Worm (Caenorhabditis elegans) whole organism, late embryonic: ENCODE results near the gene C41G11.1.

Source experiments
- C08G9.2 ChIP-seq: sonication (generic microtip); optimal IDR thresholded peaks from 2 replicates; lab custom pipeline; 2016; ENCODE audit warnings: mild to moderate bottlenecking, missing genetic modification characterization, moderate library complexity, missing compliant biosample characterization
- F13H6.1 ChIP-seq: sonication (generic microtip); optimal IDR thresholded peaks from 2 replicates; lab custom pipeline; 2016; ENCODE audit warnings: missing genetic modification characterization, missing compliant biosample characterization
- K02D7.2 ChIP-seq: sonication (generic microtip); optimal IDR thresholded peaks from 2 replicates; lab custom pipeline; 2017; ENCODE audit warnings: mild to moderate bottlenecking, missing genetic modification characterization, missing compliant biosample characterization
- ahr-1 ChIP-seq: sonication (generic microtip); optimal IDR thresholded peaks from 2 replicates; lab custom pipeline; 2016; ENCODE audit warnings: missing genetic modification characterization, missing compliant biosample characterization
- ama-1 ChIP-seq: fragments of 150-350 bp; optimal IDR thresholded peaks from 2 replicates; lab custom pipeline; 2014
- ceh-19 ChIP-seq: fragments of 200-800 bp; sonication (Bioruptor generic); optimal IDR thresholded peaks from 2 replicates; lab custom pipeline; 2018; ENCODE audit warnings: mild to moderate bottlenecking, missing genetic modification characterization, missing compliant biosample characterization
- ceh-2 ChIP-seq: sonication (generic microtip); optimal IDR thresholded peaks from 2 replicates; lab custom pipeline; 2016; ENCODE audit warnings: missing genotype, missing genetic modification characterization, missing compliant biosample characterization
- ceh-22 ChIP-seq: sonication (generic microtip); optimal IDR thresholded peaks from 2 replicates; lab custom pipeline; 2017; ENCODE audit warnings: missing biosample characterization, missing genetic modification characterization
- ceh-24 ChIP-seq: sonication (generic microtip); optimal IDR thresholded peaks from 2 replicates; lab custom pipeline; 2016; ENCODE audit warnings: mild to moderate bottlenecking, missing genetic modification characterization, missing compliant biosample characterization
- ceh-30 ChIP-seq: fragments of 150-350 bp; optimal IDR thresholded peaks from 2 replicates; lab custom pipeline; 2014; ENCODE audit warnings: missing biosample characterization, missing genetic modification characterization
- ceh-34 ChIP-seq: sonication (generic microtip); optimal IDR thresholded peaks from 2 replicates; lab custom pipeline; 2016; ENCODE audit warnings: mild to moderate bottlenecking, missing genetic modification characterization, missing compliant biosample characterization
- ceh-45 ChIP-seq: fragments of 200-800 bp; sonication (Bioruptor generic); IDR thresholded peaks from 2 replicates; pipeline ENCODE4 v1.3.6; 2022; ENCODE audit warnings: missing genetic modification reagents, missing genetic modification characterization, missing compliant biosample characterization
- ceh-48 ChIP-seq: sonication (generic microtip); optimal IDR thresholded peaks from 2 replicates; lab custom pipeline; 2016; ENCODE audit warnings: missing genetic modification characterization, inconsistent platforms, missing compliant biosample characterization
- ceh-6 ChIP-seq: fragments of 200-800 bp; sonication (Bioruptor generic); optimal IDR thresholded peaks from 2 replicates; lab custom pipeline; 2018; ENCODE audit warnings: mild to moderate bottlenecking, missing genetic modification characterization, missing compliant biosample characterization
- ceh-9 ChIP-seq: sonication (generic microtip); optimal IDR thresholded peaks from 2 replicates; lab custom pipeline; 2016; ENCODE audit warnings: mild to moderate bottlenecking, missing genetic modification characterization, inconsistent platforms, missing compliant biosample characterization
- che-1 ChIP-seq: sonication (generic microtip); optimal IDR thresholded peaks from 2 replicates; lab custom pipeline; 2016; ENCODE audit warnings: mild to moderate bottlenecking, missing genetic modification characterization, missing compliant biosample characterization
- dmd-4 ChIP-seq: sonication (generic microtip); optimal IDR thresholded peaks from 2 replicates; lab custom pipeline; 2016; ENCODE audit warnings: borderline replicate concordance, missing genetic modification characterization, missing compliant biosample characterization
- elt-4 ChIP-seq: sonication (generic microtip); optimal IDR thresholded peaks from 2 replicates; lab custom pipeline; 2016; ENCODE audit warnings: missing genetic modification characterization, missing compliant biosample characterization
- ets-4 ChIP-seq: sonication (generic microtip); optimal IDR thresholded peaks from 2 replicates; lab custom pipeline; 2016; ENCODE audit warnings: missing genetic modification characterization, missing compliant biosample characterization
- eyg-1 ChIP-seq: sonication (generic microtip); optimal IDR thresholded peaks from 2 replicates; lab custom pipeline; 2016; ENCODE audit warnings: missing genotype, missing genetic modification characterization, missing compliant biosample characterization
- fkh-10 ChIP-seq: fragments of 150-350 bp; optimal IDR thresholded peaks from 2 replicates; lab custom pipeline; 2014; ENCODE audit warnings: missing biosample characterization, missing genetic modification reagents, missing genetic modification characterization
- hlh-13 ChIP-seq: fragments of 200-800 bp; sonication (Bioruptor generic); optimal IDR thresholded peaks from 2 replicates; lab custom pipeline; 2018; ENCODE audit warnings: mild to moderate bottlenecking, missing genetic modification characterization, missing compliant biosample characterization
- hlh-15 ChIP-seq: sonication (generic microtip); optimal IDR thresholded peaks from 2 replicates; lab custom pipeline; 2016; ENCODE audit warnings: missing genetic modification characterization, missing compliant biosample characterization
- hlh-8 ChIP-seq: sonication (generic microtip); optimal IDR thresholded peaks from 2 replicates; lab custom pipeline; 2016; ENCODE audit warnings: missing genotype, missing genetic modification characterization, missing compliant biosample characterization
- lim-6 ChIP-seq: sonication (generic microtip); optimal IDR thresholded peaks from 2 replicates; lab custom pipeline; 2016; ENCODE audit warnings: missing genetic modification characterization, missing compliant biosample characterization
- mec-3 ChIP-seq: sonication (generic microtip); optimal IDR thresholded peaks from 2 replicates; lab custom pipeline; 2016; ENCODE audit warnings: borderline replicate concordance, missing genetic modification characterization, missing compliant biosample characterization
- nhr-232 ChIP-seq: sonication (generic microtip); optimal IDR thresholded peaks from 2 replicates; lab custom pipeline; 2016; ENCODE audit warnings: missing genetic modification characterization, missing compliant biosample characterization
- npax-4 ChIP-seq: sonication (generic microtip); optimal IDR thresholded peaks from 2 replicates; lab custom pipeline; 2016; ENCODE audit warnings: missing genetic modification characterization, missing compliant biosample characterization
- odd-2 ChIP-seq: sonication (generic microtip); optimal IDR thresholded peaks from 2 replicates; lab custom pipeline; 2017; ENCODE audit warnings: antibody characterized with exemption, mild to moderate bottlenecking, missing genetic modification characterization, missing compliant biosample characterization
- pax-1 ChIP-seq: fragments of 150-350 bp; optimal IDR thresholded peaks from 2 replicates; lab custom pipeline; 2014; ENCODE audit warnings: missing biosample characterization, missing genetic modification characterization
- pqm-1 ChIP-seq: sonication (generic microtip); optimal IDR thresholded peaks from 2 replicates; lab custom pipeline; 2016; ENCODE audit warnings: missing genetic modification characterization, missing compliant biosample characterization
- pros-1 ChIP-seq: fragments of 150-350 bp; optimal IDR thresholded peaks from 2 replicates; lab custom pipeline; 2014; ENCODE audit warnings: missing biosample characterization, missing genetic modification reagents, missing genetic modification characterization
- ref-2 ChIP-seq: sonication (generic microtip); optimal IDR thresholded peaks from 2 replicates; lab custom pipeline; 2016; ENCODE audit warnings: missing genetic modification characterization, missing compliant biosample characterization
- rnt-1 ChIP-seq: sonication (generic microtip); optimal IDR thresholded peaks from 2 replicates; lab custom pipeline; 2016; ENCODE audit warnings: missing genetic modification characterization, missing compliant biosample characterization
- sdc-2 ChIP-seq: sonication (generic microtip); optimal IDR thresholded peaks from 2 replicates; lab custom pipeline; 2016; ENCODE audit warnings: missing genotype, missing genetic modification characterization, missing compliant biosample characterization
- tbx-2 ChIP-seq: sonication (generic microtip); optimal IDR thresholded peaks from 2 replicates; lab custom pipeline; 2016; ENCODE audit warnings: missing genetic modification characterization, missing compliant biosample characterization
- ttx-3 ChIP-seq: sonication (generic microtip); optimal IDR thresholded peaks from 2 replicates; lab custom pipeline; 2016; ENCODE audit warnings: missing genetic modification reagents, missing genetic modification characterization, missing compliant biosample characterization
- unc-3 ChIP-seq, 2 experiments: fragments of 200-800 bp in 1 of 2; sonication (Bioruptor generic) in 1 of 2; sonication (generic microtip) in 1 of 2; conservative IDR thresholded peaks in 1 of 2; optimal IDR thresholded peaks in 1 of 2; 2 replicates each; pipeline versions ENCODE4 v1.3.6 to Lab custom; 2016 to 2022; ENCODE audit warnings: missing compliant biosample characterization in 2 of 2, missing genetic modification characterization in 2 of 2, missing genetic modification reagents in 1 of 2
- unc-42 ChIP-seq: sonication (generic microtip); optimal IDR thresholded peaks from 2 replicates; lab custom pipeline; 2016; ENCODE audit warnings: missing genotype, missing genetic modification characterization, missing compliant biosample characterization
- unc-55 ChIP-seq: sonication (generic microtip); optimal IDR thresholded peaks from 2 replicates; lab custom pipeline; 2017; ENCODE audit warnings: missing biosample characterization, missing genetic modification reagents, missing genetic modification characterization
- unc-86 ChIP-seq: sonication (generic microtip); optimal IDR thresholded peaks from 2 replicates; lab custom pipeline; 2016; ENCODE audit warnings: missing genetic modification characterization, missing compliant biosample characterization
- zip-5 ChIP-seq: sonication (generic microtip); optimal IDR thresholded peaks from 2 replicates; lab custom pipeline; 2016; ENCODE audit warnings: missing genetic modification characterization, missing compliant biosample characterization
- ztf-16 ChIP-seq: sonication (generic microtip); optimal IDR thresholded peaks from 2 replicates; lab custom pipeline; 2017; ENCODE audit warnings: missing genetic modification characterization, missing compliant biosample characterization

Gene C41G11.1

DNA sequence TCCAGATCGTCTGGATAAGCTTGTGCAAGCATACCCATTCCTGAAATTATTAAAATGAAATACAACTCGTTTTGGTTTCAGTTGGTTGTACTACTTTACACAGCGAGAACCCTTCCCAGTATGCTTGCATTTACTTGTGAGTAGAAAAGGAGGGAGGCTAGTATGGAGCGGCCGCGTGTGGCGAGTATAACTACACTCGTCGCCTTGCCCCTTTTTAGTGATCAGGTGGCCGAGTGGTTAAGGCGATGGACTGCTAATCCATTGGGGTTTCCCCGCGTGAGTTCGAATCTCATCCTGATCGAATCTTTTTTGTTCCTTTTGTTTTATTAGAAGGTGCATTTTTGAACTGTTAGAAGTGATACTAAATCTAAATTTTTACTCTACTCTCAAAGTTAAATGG lies 12.2 kb downstream of the C41G11.1 start (continued):
- TF ChIP-seq ceh-48 (peak; percentile 71), ceh-45 (GFP tag; lab: Robert Waterston, UW) (peak; percentile 86), hlh-15 (peak; percentile 83), elt-4 (tag; lab: Kevin White, UChicago) (peak; percentile 16), ceh-9 (tag; lab: Kevin White, UChicago) (peak; percentile 58), ceh-34 (tag; lab: Kevin White, UChicago) (peak; percentile 86), ets-4 (tag; lab: Kevin White, UChicago) (peak; percentile 33), tbx-2 (tag; lab: Kevin White, UChicago) (peak; percentile 89), che-1 (peak; percentile 89), zip-5 (tag; lab: Kevin White, UChicago) (peak; percentile 53), ceh-24 (peak; percentile 50), ttx-3 (tag; lab: Kevin White, UChicago) (peak; percentile 85), eyg-1 (tag; lab: Kevin White, UChicago) (peak; percentile 93), odd-2 (tag; lab: Kevin White, UChicago) (peak; percentile 30), ceh-6 (GFP tag; lab: Kevin White, UChicago) (peak; percentile 91), ceh-30 (peak; percentile 49), hlh-8 (peak; percentile 67), rnt-1 (peak; percentile 66), pax-1 (tag; lab: Kevin White, UChicago) (no peak), K02D7.2 (tag; lab: Kevin White, UChicago) (peak; percentile 72), sdc-2 (tag; lab: Kevin White, UChicago) (peak; percentile 91), hlh-13 (GFP tag; lab: Kevin White, UChicago) (peak; percentile 85), mec-3 (tag; lab: Kevin White, UChicago) (peak; percentile 91), unc-55 (no peak), npax-4 (peak; percentile 80), ref-2 (tag; lab: Kevin White, UChicago) (peak; percentile 82), ahr-1 (tag; lab: Kevin White, UChicago) (peak; percentile 65), dmd-4 (peak; percentile 61), ceh-22 (tag; lab: Kevin White, UChicago) (no peak), F13H6.1 (peak; percentile 48), ztf-16 (peak; percentile 89), C08G9.2 (peak; percentile 63), lim-6 (tag; lab: Kevin White, UChicago) (peak; percentile 67), unc-3 (GFP tag; conservative IDR thresholded peaks at IDR 0.05; lab: Robert Waterston, UW) (peak; percentile 89), unc-3 (tag; optimal IDR thresholded peaks at IDR 0.05; lab: Kevin White, UChicago) (peak; percentile 75), ceh-19 (GFP tag; lab: Kevin White, UChicago) (peak; percentile 91), pqm-1 (tag; lab: Kevin White, UChicago) (peak; percentile 27), ceh-2 (tag; lab: Kevin White, UChicago) (peak; percentile 76), nhr-232 (tag; lab: Kevin White, UChicago) (peak; percentile 93), unc-86 (tag; lab: Kevin White, UChicago) (peak; percentile 85), ama-1 (lab: Kevin White, UChicago) (no peak), fkh-10 (GFP tag; lab: Kevin White, UChicago) (no peak)

DNA sequence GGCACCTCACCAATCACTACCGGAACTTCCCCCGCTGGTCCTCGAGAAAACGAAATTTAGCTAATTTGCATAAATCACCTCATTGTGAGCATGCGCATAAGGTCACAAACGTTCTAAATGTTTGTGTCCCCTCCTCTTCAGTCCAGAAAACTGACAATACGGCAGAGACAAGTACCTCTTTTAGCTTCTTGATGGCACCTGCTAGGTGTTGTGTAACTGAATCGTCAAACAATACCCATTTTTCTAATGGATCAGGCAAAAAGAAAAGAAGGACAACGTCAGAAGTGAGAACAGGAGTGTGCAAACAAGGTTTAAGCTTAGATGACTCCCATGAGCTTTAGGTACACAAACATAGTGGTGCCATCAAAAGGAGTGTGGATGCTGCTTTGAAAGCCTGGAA lies 20.5 kb downstream of the C41G11.1 start:
- no peak for TF ChIP-seq pros-1 (tag; lab: Kevin White, UChicago)
- no peak for TF ChIP-seq hlh-15
- peak; percentile 7 for TF ChIP-seq unc-42 (tag; lab: Kevin White, UChicago)
